Worm (Caenorhabditis elegans): Measurements from ENCODE around the gene nhr-184.

Gene nhr-184

DNA sequence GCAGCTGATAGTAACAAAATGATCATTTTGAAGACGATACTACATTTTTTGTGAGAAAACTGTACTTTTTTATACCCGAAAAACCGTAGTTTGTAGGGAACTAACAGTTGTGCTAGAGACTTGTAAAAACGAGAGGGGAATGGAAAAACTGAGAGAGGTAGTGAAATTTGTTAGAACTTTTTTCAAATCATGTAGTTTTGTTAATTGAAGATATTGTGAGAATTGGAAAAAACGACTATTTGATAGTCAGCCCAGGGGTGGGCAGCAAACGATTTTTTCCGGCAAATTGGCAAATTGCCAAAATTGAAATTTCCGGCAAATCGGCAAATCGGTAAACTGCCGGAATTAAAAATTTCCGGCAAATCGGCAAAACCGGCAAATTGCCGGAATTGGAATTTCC, 35.0 kb upstream of the nhr-184 start, which contains the start of gene cyp-33C6:
cyp-33C6 (minus strand) TSS at position 101 of the 400 bp plus-strand sequence.
- TF ChIP-seq snpc-1.1 (tag; optimal IDR thresholded peaks at IDR 0.05; ENCODE audit: insufficient read depth) = no peak
- TF ChIP-seq B0019.2 (GFP tag; conservative IDR thresholded peaks at IDR 0.05) = no peak
- no peak for TF ChIP-seq ccch-3 (GFP tag; optimal IDR thresholded peaks at IDR 0.05)
- TF ChIP-seq repo-1 (tag; optimal IDR thresholded peaks at IDR 0.05) = no peak
- no peak for TF ChIP-seq nhr-120 (GFP tag; IDR thresholded peaks at IDR 0.05)

DNA sequence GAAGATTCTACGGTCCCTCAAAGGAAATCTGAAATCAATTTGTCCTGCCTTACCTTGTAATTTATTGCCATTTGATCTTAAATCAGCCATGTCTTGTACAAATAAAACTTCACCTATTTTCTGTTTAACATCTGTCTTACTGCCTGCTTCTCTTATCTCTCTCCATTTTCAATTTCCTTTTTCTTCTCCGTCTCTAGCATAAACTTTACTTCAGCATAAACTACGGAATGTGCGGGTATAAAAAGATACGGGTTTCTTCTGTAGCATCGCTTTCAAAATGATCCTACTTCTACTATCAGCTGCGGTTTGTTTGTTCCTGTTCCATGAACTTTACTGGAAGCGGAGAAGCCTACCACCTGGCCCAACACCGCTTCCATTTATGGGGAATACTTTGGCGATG, 30.5 kb upstream of the nhr-184 start, which contains the start of gene cyp-33C5:
cyp-33C5 (plus strand) TSS at position 254 of the 400 bp plus-strand sequence.
- peak; percentile 4 for TF ChIP-seq nhr-80 (tag; optimal IDR thresholded peaks at IDR 0.05)
- no peak for TF ChIP-seq ztf-25 (GFP tag; IDR thresholded peaks at IDR 0.05)
- no peak for TF ChIP-seq mxl-1 (tag; optimal IDR thresholded peaks at IDR 0.05)
- TF ChIP-seq gei-17 (GFP tag; optimal IDR thresholded peaks at IDR 0.05) = no peak
- no peak for TF ChIP-seq atf-7 (tag; optimal IDR thresholded peaks at IDR 0.05)
- TF ChIP-seq madf-10 (tag; optimal IDR thresholded peaks at IDR 0.05) = no peak
- TF ChIP-seq hmg-1.2 (GFP tag; IDR thresholded peaks at IDR 0.05) = peak; percentile 80; the same call in 1 of the 2 replicates
- no peak for TF ChIP-seq dpff-1 (tag; optimal IDR thresholded peaks at IDR 0.05)
- TF ChIP-seq sdz-38 (tag; optimal IDR thresholded peaks at IDR 0.05) = no peak

DNA sequence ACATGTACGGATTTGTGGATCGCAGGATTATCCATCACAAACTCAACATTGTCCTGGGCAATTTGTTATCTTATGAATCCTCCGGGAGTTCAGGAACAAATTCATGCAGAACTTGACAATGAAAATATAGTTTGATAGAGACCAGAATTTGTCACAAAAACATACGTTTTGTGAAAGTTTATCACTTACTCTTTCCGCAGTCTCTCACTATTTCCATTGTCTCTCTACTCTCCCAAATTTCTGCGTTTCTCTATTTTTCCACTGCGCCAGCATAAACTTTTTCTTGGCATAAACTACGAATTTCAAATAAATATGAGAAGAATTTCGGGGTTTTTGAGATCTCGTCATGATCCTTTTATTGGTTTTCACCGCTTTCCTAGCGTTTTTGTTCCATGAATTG, 28.4 kb upstream of the nhr-184 start, which contains the start of gene cyp-33C3:
cyp-33C3 (plus strand) TSS at position 149 of the 400 bp plus-strand sequence.
- TF ChIP-seq F49E8.2 (tag; optimal IDR thresholded peaks at IDR 0.05; ENCODE audit: insufficient read depth) (no peak), dpff-1 (tag; optimal IDR thresholded peaks at IDR 0.05) (no peak), hmg-1.2 (GFP tag; IDR thresholded peaks at IDR 0.05) (peak; percentile 41; the same call in 1 of the 2 replicates)

DNA sequence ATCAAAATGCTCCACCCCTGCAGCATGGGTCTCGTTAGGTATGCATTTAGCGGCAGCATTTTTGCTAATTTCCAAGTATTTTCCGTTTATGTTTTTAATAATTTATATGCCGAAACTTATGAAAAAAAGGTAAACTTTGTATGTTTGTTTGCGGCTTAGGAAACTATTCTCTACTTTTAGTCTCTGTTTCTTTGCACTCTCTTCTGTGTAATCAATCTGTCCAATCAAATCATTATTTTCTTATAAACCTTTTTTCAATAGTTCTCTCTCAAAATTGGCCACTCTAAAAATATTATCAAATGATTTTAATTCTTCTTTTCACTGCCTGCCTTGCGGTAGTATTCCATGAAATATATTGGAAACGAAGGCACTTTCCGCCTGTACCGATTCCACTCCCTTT, 23.7 kb upstream of the nhr-184 start:
- no peak for TF ChIP-seq ceh-79 (tag; optimal IDR thresholded peaks at IDR 0.05)
- no peak for TF ChIP-seq madf-10 (tag; optimal IDR thresholded peaks at IDR 0.05)
- TF ChIP-seq Y53G8AR.9 (GFP tag; conservative IDR thresholded peaks at IDR 0.05) = no peak
- no peak for TF ChIP-seq akir-1 (GFP tag; optimal IDR thresholded peaks at IDR 0.05)
- TF ChIP-seq atf-7 (tag; optimal IDR thresholded peaks at IDR 0.05) = no peak
- no peak for TF ChIP-seq ekl-4 (GFP tag; IDR thresholded peaks at IDR 0.05)
- TF ChIP-seq sptf-2 (GFP tag; optimal IDR thresholded peaks at IDR 0.05) = no peak
- no peak for TF ChIP-seq C06A6.2 (GFP tag; conservative IDR thresholded peaks at IDR 0.05)
- no peak for TF ChIP-seq K11D2.4 (GFP tag; IDR thresholded peaks at IDR 0.05)
- TF ChIP-seq T26A5.8 (tag; optimal IDR thresholded peaks at IDR 0.05) = no peak
- TF ChIP-seq F55B11.4 (tag; optimal IDR thresholded peaks at IDR 0.05; ENCODE audit: borderline replicate concordance, insufficient read depth) = no peak

ce11 chrV:2235848-2236247, 21.6 kb upstream of the nhr-184 start, which contains the start of gene cyp-33C4:
TSS of gene cyp-33C4 (plus strand) at chrV:2236140.
- TF ChIP-seq ceh-100 (GFP tag; IDR thresholded peaks at IDR 0.05) (no peak), B0019.2 (GFP tag; conservative IDR thresholded peaks at IDR 0.05) (no peak), ztf-6 (GFP tag; IDR thresholded peaks at IDR 0.05) (no peak), cebp-1 (GFP tag; IDR thresholded peaks at IDR 0.05) (0 out of 2 replicates have a peak, but pooled peaks have one; percentile 27), cebp-1 (tag; optimal IDR thresholded peaks at IDR 0.05) (peak; percentile 55), tlf-1 (GFP tag; optimal IDR thresholded peaks at IDR 0.05) (no peak), dpl-1 (GFP tag; optimal IDR thresholded peaks at IDR 0.05) (no peak), mxl-1 (tag; optimal IDR thresholded peaks at IDR 0.05) (no peak), F57A8.1 (GFP tag; optimal IDR thresholded peaks at IDR 0.05) (no peak), aptf-2 (GFP tag; conservative IDR thresholded peaks at IDR 0.05) (no peak), nhr-80 (tag; optimal IDR thresholded peaks at IDR 0.05) (peak; percentile 33), gei-17 (GFP tag; optimal IDR thresholded peaks at IDR 0.05) (no peak), unc-130 (GFP tag; optimal IDR thresholded peaks at IDR 0.05) (no peak), madf-8 (GFP tag; conservative IDR thresholded peaks at IDR 0.05) (no peak), hlh-26 (GFP tag; conservative IDR thresholded peaks at IDR 0.05) (no peak), K12H6.12 (tag; optimal IDR thresholded peaks at IDR 0.05) (no peak), mel-28 (tag; optimal IDR thresholded peaks at IDR 0.05; ENCODE audit: borderline replicate concordance) (no peak), F10E7.11 (tag; optimal IDR thresholded peaks at IDR 0.05) (no peak), hmg-1.2 (GFP tag; IDR thresholded peaks at IDR 0.05) (peak; percentile 71; the same call in 1 of the 2 replicates), snpc-1.1 (tag; optimal IDR thresholded peaks at IDR 0.05; ENCODE audit: insufficient read depth) (no peak), F57C9.4 (tag; optimal IDR thresholded peaks at IDR 0.05) (no peak), unc-62 (GFP tag; optimal IDR thresholded peaks at IDR 0.05) (no peak)
